Worm (Caenorhabditis elegans) whole organism, mixed stage, embryonic: Measurements from ENCODE around the gene insc-1.

ENCODE experiments used
- M03D4.4 ChIP-seq: sonication (generic microtip); optimal IDR thresholded peaks from 2 replicates; lab custom pipeline; 2017; ENCODE audit warnings: mild to moderate bottlenecking, missing genetic modification characterization, missing compliant biosample characterization
- blmp-1 ChIP-seq: fragments of 150-350 bp; optimal IDR thresholded peaks from 2 replicates; lab custom pipeline; 2014; ENCODE audit warnings: missing biosample characterization, missing genetic modification characterization
- ceh-43 ChIP-seq: fragments of 200-800 bp; sonication (Bioruptor generic); optimal IDR thresholded peaks from 2 replicates; lab custom pipeline; 2018; ENCODE audit warnings: mild to moderate bottlenecking, missing genetic modification characterization, moderate library complexity, missing compliant biosample characterization
- drap-1 ChIP-seq: fragments of 200-800 bp; sonication (Bioruptor generic); optimal IDR thresholded peaks from 3 replicates; lab custom pipeline; 2018; ENCODE audit warnings: mild to moderate bottlenecking, missing genetic modification characterization, missing compliant biosample characterization
- flh-1 ChIP-seq: fragments of 200-800 bp; sonication (Bioruptor generic); optimal IDR thresholded peaks from 2 replicates; lab custom pipeline; 2018; ENCODE audit warnings: mild to moderate bottlenecking, missing genetic modification characterization, moderate library complexity, missing compliant biosample characterization
- lin-13 ChIP-seq: fragments of 150-350 bp; optimal IDR thresholded peaks from 2 replicates; lab custom pipeline; 2014; ENCODE audit warnings: missing biosample characterization, missing genetic modification characterization
- mep-1 ChIP-seq: fragments of 150-350 bp; optimal IDR thresholded peaks from 2 replicates; lab custom pipeline; 2017; ENCODE audit warnings: missing biosample characterization, missing genetic modification reagents, missing genetic modification characterization, inconsistent platforms
- nhr-76 ChIP-seq: sonication (generic microtip); optimal IDR thresholded peaks from 2 replicates; lab custom pipeline; 2017; ENCODE audit warnings: missing biosample characterization, missing genetic modification characterization
- snpc-4 ChIP-seq: fragments of 150-350 bp; optimal IDR thresholded peaks from 2 replicates; lab custom pipeline; 2014; ENCODE audit warnings: missing biosample characterization, missing genetic modification characterization
- sptf-1 ChIP-seq: sonication (generic microtip); optimal IDR thresholded peaks from 2 replicates; lab custom pipeline; 2017; ENCODE audit warnings: mild to moderate bottlenecking, missing genetic modification characterization, moderate library complexity, missing compliant biosample characterization
- tbx-8 ChIP-seq: fragments of 200-800 bp; sonication (Bioruptor generic); optimal IDR thresholded peaks from 2 replicates; lab custom pipeline; 2018; ENCODE audit warnings: mild to moderate bottlenecking, missing genetic modification characterization, moderate library complexity, missing compliant biosample characterization
- unc-39 ChIP-seq: fragments of 150-350 bp; optimal IDR thresholded peaks from 2 replicates; lab custom pipeline; 2014; ENCODE audit warnings: missing biosample characterization, missing genetic modification characterization
- unc-62 ChIP-seq: fragments of 150-350 bp; optimal IDR thresholded peaks from 2 replicates; lab custom pipeline; 2014; ENCODE audit warnings: missing biosample characterization, missing genetic modification reagents, missing genetic modification characterization

- TF ChIP-seq blmp-1 (no peak), flh-1 (GFP tag; lab: Kevin White, UChicago) (no peak), tbx-8 (GFP tag; lab: Kevin White, UChicago) (no peak), sptf-1 (tag; lab: Kevin White, UChicago) (no peak), unc-39 (tag; lab: Kevin White, UChicago) (no peak), drap-1 (GFP tag; lab: Kevin White, UChicago) (no peak), nhr-76 (no peak), unc-62 (GFP tag; lab: Kevin White, UChicago) (no peak), snpc-4 (tag; lab: Kevin White, UChicago) (no peak), lin-13 (tag; lab: Kevin White, UChicago) (no peak), M03D4.4 (tag; lab: Kevin White, UChicago) (no peak), ceh-43 (GFP tag; lab: Kevin White, UChicago) (no peak), mep-1 (tag; lab: Kevin White, UChicago) (no peak)
Observed at ce11 chrII:7396081-7396480, 37.4 kb downstream of the insc-1 start.
